Worm (Caenorhabditis elegans): Measurements from ENCODE around the gene ins-17.
A peak's percentile ranks its signal among the peaks of the same experiment; 100 is the strongest.

ins-17 gene

ce11 chrIII:4475428-4475968 is 1.9 kb downstream of the ins-17 start, which contains the start of gene rps-1 (continued):
- TF ChIP-seq sma-3 (GFP tag; optimal IDR thresholded peaks at IDR 0.05) (peak; percentile 99), ama-1 (optimal IDR thresholded peaks at IDR 0.05) (peak; percentile 47), peb-1 (tag; optimal IDR thresholded peaks at IDR 0.05) (no peak)

ce11 chrIII:4474908-4475307 is 2.5 kb downstream of the ins-17 start, which contains the start of gene ifet-1:
Gene ifet-1, minus strand, starts transcription at chrIII:4475150.
- TF ChIP-seq lin-13 (GFP tag; optimal IDR thresholded peaks at IDR 0.05), result no peak
- no peak for TF ChIP-seq sma-9 (GFP tag; optimal IDR thresholded peaks at IDR 0.05)
- TF ChIP-seq sma-9 (tag; optimal IDR thresholded peaks at IDR 0.05), result no peak
- no peak for TF ChIP-seq nhr-23 (tag; optimal IDR thresholded peaks at IDR 0.05)
- TF ChIP-seq ztf-4 (tag; optimal IDR thresholded peaks at IDR 0.05), result no peak
- no peak for TF ChIP-seq gmeb-1 (tag; optimal IDR thresholded peaks at IDR 0.05)
- TF ChIP-seq unc-39 (tag; optimal IDR thresholded peaks at IDR 0.05), result no peak
- TF ChIP-seq sma-3 (GFP tag; optimal IDR thresholded peaks at IDR 0.05), result no peak
- TF ChIP-seq mab-5 (tag; optimal IDR thresholded peaks at IDR 0.05), result no peak
- TF ChIP-seq nhr-10 (tag; optimal IDR thresholded peaks at IDR 0.05), result no peak
- TF ChIP-seq peb-1 (tag; optimal IDR thresholded peaks at IDR 0.05), result no peak
- TF ChIP-seq lin-11 (tag; optimal IDR thresholded peaks at IDR 0.05), result no peak
- TF ChIP-seq crh-2 (tag; optimal IDR thresholded peaks at IDR 0.05), result no peak
- no peak for TF ChIP-seq aly-2 (tag; optimal IDR thresholded peaks at IDR 0.05)
- TF ChIP-seq egl-27 (tag; optimal IDR thresholded peaks at IDR 0.05), result no peak
- TF ChIP-seq nhr-25 (tag; optimal IDR thresholded peaks at IDR 0.05), result no peak
- no peak for TF ChIP-seq ztf-11 (tag; optimal IDR thresholded peaks at IDR 0.05)
- no peak for TF ChIP-seq nhr-129 (tag; optimal IDR thresholded peaks at IDR 0.05)
- TF ChIP-seq ama-1 (optimal IDR thresholded peaks at IDR 0.05), result no peak

- TF ChIP-seq unc-55 (GFP tag; optimal IDR thresholded peaks at IDR 0.05) (peak; percentile 52), mbf-1 (tag; optimal IDR thresholded peaks at IDR 0.05) (no peak), lin-39 (tag; optimal IDR thresholded peaks at IDR 0.05) (no peak), nhr-10 (tag; optimal IDR thresholded peaks at IDR 0.05) (no peak), mdl-1 (tag; optimal IDR thresholded peaks at IDR 0.05) (no peak), nhr-21 (tag; optimal IDR thresholded peaks at IDR 0.05) (peak; percentile 74), R02D3.7 (tag; optimal IDR thresholded peaks at IDR 0.05) (no peak), egl-27 (tag; optimal IDR thresholded peaks at IDR 0.05) (no peak), sma-9 (GFP tag; optimal IDR thresholded peaks at IDR 0.05) (peak; percentile 55), sma-9 (tag; optimal IDR thresholded peaks at IDR 0.05) (no peak), crh-2 (tag; optimal IDR thresholded peaks at IDR 0.05) (peak; percentile 61), mab-5 (tag; optimal IDR thresholded peaks at IDR 0.05) (no peak), nhr-25 (tag; optimal IDR thresholded peaks at IDR 0.05) (peak; percentile 30), skn-1 (tag; optimal IDR thresholded peaks at IDR 0.05) (no peak), blmp-1 (tag; optimal IDR thresholded peaks at IDR 0.05; ENCODE audit: insufficient read depth) (peak; percentile 4), alr-1 (tag; optimal IDR thresholded peaks at IDR 0.05) (no peak), nhr-237 (tag; optimal IDR thresholded peaks at IDR 0.05) (no peak), nhr-129 (tag; optimal IDR thresholded peaks at IDR 0.05) (peak; percentile 73), ztf-1 (GFP tag; conservative IDR thresholded peaks at IDR 0.05) (no peak), peb-1 (tag; optimal IDR thresholded peaks at IDR 0.05) (no peak), nhr-6 (tag; optimal IDR thresholded peaks at IDR 0.05) (no peak), ceh-16 (tag; optimal IDR thresholded peaks at IDR 0.05) (no peak), gmeb-1 (tag; optimal IDR thresholded peaks at IDR 0.05) (peak; percentile 50), lin-11 (tag; optimal IDR thresholded peaks at IDR 0.05) (peak; percentile 35), Y55F3AM.14 (GFP tag; optimal IDR thresholded peaks at IDR 0.05) (peak; percentile 63), sem-4 (tag; optimal IDR thresholded peaks at IDR 0.05) (peak; percentile 45), lsy-2 (tag; optimal IDR thresholded peaks at IDR 0.05) (peak; percentile 61 to 78), nhr-12 (tag; optimal IDR thresholded peaks at IDR 0.05) (no peak), nhr-77 (tag; optimal IDR thresholded peaks at IDR 0.05) (no peak), zag-1 (tag; optimal IDR thresholded peaks at IDR 0.05) (no peak), F13H6.1 (tag; optimal IDR thresholded peaks at IDR 0.05) (peak; percentile 55), nhr-11 (tag; optimal IDR thresholded peaks at IDR 0.05) (no peak), C34F6.9 (tag; optimal IDR thresholded peaks at IDR 0.05) (peak; percentile 44), sma-3 (GFP tag; optimal IDR thresholded peaks at IDR 0.05) (peak; percentile 63), fos-1 (tag; optimal IDR thresholded peaks at IDR 0.05) (peak; percentile 59), ztf-4 (tag; optimal IDR thresholded peaks at IDR 0.05) (peak; percentile 2), lin-13 (GFP tag; optimal IDR thresholded peaks at IDR 0.05) (peak; percentile 56)
Measured at ce11 chrIII:4470793-4471192, 6.6 kb downstream of the ins-17 start.
